Fruit fly (Drosophila melanogaster) whole organism, wandering third instar larva: ENCODE results near the gene 14-3-3epsilon.

Experiments used
- Abd-B ChIP-seq: fragments of >200 bp; optimal IDR thresholded peaks from 2 replicates; lab custom pipeline; 2017; ENCODE audit warnings: missing biosample characterization, missing genetic modification characterization
- CG32264 ChIP-seq: fragments of 200-800 bp; sonication (Bioruptor generic); optimal IDR thresholded peaks from 2 replicates; lab custom pipeline; 2016; ENCODE audit warnings: missing biosample characterization, missing genetic modification characterization
- CG9705 ChIP-seq: fragments of 200-800 bp; sonication (Bioruptor generic); optimal IDR thresholded peaks from 2 replicates; lab custom pipeline; 2018; ENCODE audit warnings: missing biosample characterization, mild to moderate bottlenecking, missing genetic modification characterization
- CrebA ChIP-seq: fragments of 200-800 bp; sonication (Bioruptor generic); optimal IDR thresholded peaks from 2 replicates; lab custom pipeline; 2016; ENCODE audit warnings: missing biosample characterization, mild to moderate bottlenecking, missing genetic modification characterization, borderline replicate concordance
- Dfd ChIP-seq: fragments of >200 bp; optimal IDR thresholded peaks from 2 replicates; lab custom pipeline; 2017; ENCODE audit warnings: missing biosample characterization, missing genetic modification characterization
- Dif ChIP-seq: fragments of 200-275, 200-300 bp; sonication (Bioruptor generic); optimal IDR thresholded peaks from 2 replicates; lab custom pipeline; 2018; ENCODE audit warnings: missing biosample characterization, missing genetic modification characterization; ENCODE audit not compliant: partially characterized antibody
- HLH106 ChIP-seq: fragments of 200-800 bp; optimal IDR thresholded peaks from 3 replicates; lab custom pipeline; 2019; ENCODE audit warnings: missing biosample characterization, mild to moderate bottlenecking, missing genetic modification characterization, moderate library complexity
- Hnf4 ChIP-seq: fragments of 200-800 bp; sonication (Bioruptor generic); optimal IDR thresholded peaks from 2 replicates; lab custom pipeline; 2016; ENCODE audit warnings: missing biosample characterization, mild to moderate bottlenecking, missing genetic modification characterization
- Hr83 ChIP-seq: fragments of 200-300 bp; sonication (Bioruptor generic); optimal IDR thresholded peaks from 2 replicates; lab custom pipeline; 2016; ENCODE audit warnings: missing biosample characterization, mild to moderate bottlenecking, missing genetic modification characterization, moderate library complexity; ENCODE audit not compliant: poor library complexity, severe bottlenecking
- Jra ChIP-seq: sonication (Bioruptor generic); optimal IDR thresholded peaks from 2 replicates; lab custom pipeline; 2016; ENCODE audit warnings: missing biosample characterization, missing genetic modification characterization
- Mio ChIP-seq: sonication (Bioruptor generic); optimal IDR thresholded peaks from 2 replicates; lab custom pipeline; 2016; ENCODE audit warnings: missing biosample characterization, missing genetic modification characterization
- Myc ChIP-seq: fragments of >200 bp; optimal IDR thresholded peaks from 2 replicates; lab custom pipeline; 2017
- N ChIP-seq: fragments of >200 bp; optimal IDR thresholded peaks from 2 replicates; lab custom pipeline; 2018; ENCODE audit warnings: missing biosample characterization, missing external identifiers, missing genetic modification characterization
- OdsH ChIP-seq: fragments of 200-800 bp; sonication (Bioruptor generic); optimal IDR thresholded peaks from 2 replicates; lab custom pipeline; 2016; ENCODE audit warnings: missing biosample characterization, mild to moderate bottlenecking, missing genetic modification characterization
- Rel ChIP-seq, 2 experiments: fragments of 200-800 bp; sonication (Bioruptor generic) in 1 of 2; optimal IDR thresholded peaks; 2 replicates in 1 of 2; 3 replicates in 1 of 2; lab custom pipeline; 2016 to 2019; ENCODE audit warnings: mild to moderate bottlenecking in 2 of 2, missing biosample characterization in 2 of 2, missing genetic modification characterization in 2 of 2, moderate library complexity in 1 of 2
- Sp1 ChIP-seq: fragments of 200-800 bp; sonication (Bioruptor generic); optimal IDR thresholded peaks from 3 replicates; lab custom pipeline; 2019; ENCODE audit warnings: missing biosample characterization, mild to moderate bottlenecking, missing genetic modification characterization, moderate library complexity
- Vsx2 ChIP-seq: fragments of 200-300, 225-300 bp; sonication (Bioruptor generic); optimal IDR thresholded peaks from 2 replicates; lab custom pipeline; 2018; ENCODE audit warnings: missing biosample characterization, missing genetic modification characterization; ENCODE audit not compliant: partially characterized antibody
- brk ChIP-seq: fragments of 200-800 bp; sonication (Bioruptor generic); optimal IDR thresholded peaks from 2 replicates; lab custom pipeline; 2016; ENCODE audit warnings: missing biosample characterization, mild to moderate bottlenecking, missing genetic modification characterization
- dl ChIP-seq, 2 experiments: fragments of 175-275, 200-275 bp in 1 of 2; fragments of 200-275 bp in 1 of 2; sonication (Bioruptor generic); optimal IDR thresholded peaks; lab custom pipeline; 2018; ENCODE audit warnings: mild to moderate bottlenecking in 2 of 2, missing biosample characterization in 2 of 2, missing genetic modification characterization in 2 of 2, moderate library complexity in 2 of 2; ENCODE audit not compliant: partially characterized antibody in 2 of 2, insufficient read depth in 1 of 2
- dmrt93B ChIP-seq: fragments of 200-800 bp; sonication (Bioruptor generic); optimal IDR thresholded peaks from 2 replicates; lab custom pipeline; 2018; ENCODE audit warnings: missing biosample characterization, mild to moderate bottlenecking, missing genetic modification characterization
- dsf ChIP-seq: sonication (Bioruptor generic); optimal IDR thresholded peaks from 2 replicates; lab custom pipeline; 2016; ENCODE audit warnings: missing biosample characterization, missing genetic modification characterization, borderline replicate concordance
- ey ChIP-seq: fragments of 200-800 bp; sonication (Bioruptor generic); optimal IDR thresholded peaks from 2 replicates; lab custom pipeline; 2016; ENCODE audit warnings: missing biosample characterization, missing genetic modification characterization
- foxo ChIP-seq, 2 experiments: fragments of 200-800 bp; sonication (Bioruptor generic); optimal IDR thresholded peaks; 2 replicates in 1 of 2; 3 replicates in 1 of 2; lab custom pipeline; 2016 to 2017; ENCODE audit warnings: missing biosample characterization in 2 of 2, missing genetic modification characterization in 2 of 2
- fru ChIP-seq: fragments of 200-800 bp; sonication (Bioruptor generic); optimal IDR thresholded peaks from 3 replicates; lab custom pipeline; 2016; ENCODE audit warnings: missing biosample characterization, mild to moderate bottlenecking, missing genetic modification characterization
- h ChIP-seq: fragments of 200-800 bp; sonication (Bioruptor generic); optimal IDR thresholded peaks from 3 replicates; lab custom pipeline; 2016; ENCODE audit warnings: missing biosample characterization, mild to moderate bottlenecking, missing genetic modification characterization
- jim ChIP-seq: fragments of 175-275, 200-325 bp; sonication (Bioruptor generic); optimal IDR thresholded peaks from 2 replicates; lab custom pipeline; 2016; ENCODE audit warnings: missing biosample characterization, mild to moderate bottlenecking, missing genetic modification characterization
- pan ChIP-seq: fragments of >200 bp; optimal IDR thresholded peaks from 2 replicates; lab custom pipeline; 2017
- psq ChIP-seq: fragments of 200-800 bp; sonication (Bioruptor generic); optimal IDR thresholded peaks from 3 replicates; lab custom pipeline; 2017; ENCODE audit warnings: missing biosample characterization, mild to moderate bottlenecking, missing genetic modification characterization, moderate library complexity
- rgr ChIP-seq: fragments of 200-800 bp; sonication (Bioruptor generic); optimal IDR thresholded peaks from 3 replicates; lab custom pipeline; 2016; ENCODE audit warnings: missing biosample characterization, mild to moderate bottlenecking, missing genetic modification characterization
- sage ChIP-seq: fragments of 200-800 bp; sonication (Bioruptor generic); optimal IDR thresholded peaks from 2 replicates; lab custom pipeline; 2016; ENCODE audit warnings: missing biosample characterization, mild to moderate bottlenecking, missing genetic modification characterization
- sv ChIP-seq: fragments of 200-800 bp; sonication (Bioruptor generic); optimal IDR thresholded peaks from 3 replicates; lab custom pipeline; 2016; ENCODE audit warnings: missing biosample characterization, missing genetic modification characterization
- tai ChIP-seq: sonication (Bioruptor generic); optimal IDR thresholded peaks from 2 replicates; lab custom pipeline; 2016; ENCODE audit warnings: missing biosample characterization, missing genetic modification characterization
- woc ChIP-seq: sonication (Bioruptor generic); optimal IDR thresholded peaks from 2 replicates; lab custom pipeline; 2016; ENCODE audit warnings: missing biosample characterization, mild to moderate bottlenecking, missing genetic modification characterization

14-3-3epsilon gene

dm6 chr3R:18220211-18220749 lies 22.1 kb upstream of the 14-3-3epsilon start, which contains the start of the genes CG7988 and CG7183 (continued):
- no peak for TF ChIP-seq N
- TF ChIP-seq Rel (GFP tag; optimal IDR thresholded peaks at IDR 0.05; lab: Kevin White, UChicago): no peak
- peak; percentile 81 for TF ChIP-seq Rel (tag; optimal IDR thresholded peaks at IDR 0.05; lab: Kevin White, UChicago)
- no peak for TF ChIP-seq Dfd (GFP tag; lab: Kevin White, UChicago)
- no peak for TF ChIP-seq Vsx2 (GFP tag; lab: Kevin White, UChicago)
- no peak for TF ChIP-seq Dif
- TF ChIP-seq, all 38 proteins: peak for 22

dm6 chr3R:18223434-18223833 lies 18.9 kb upstream of the 14-3-3epsilon start, which contains the start of the genes mTerf5 and Non3:
Gene mTerf5 (minus strand): TSS chr3R:18223682.
Gene Non3 (plus strand): TSS chr3R:18223722.
- TF ChIP-seq Hnf4 (GFP tag; lab: Kevin White, UChicago) (peak; percentile 65), foxo (GFP tag; optimal IDR thresholded peaks at IDR 0.05; lab: Kevin White, UChicago) (peak in 1 of 2 experiments; percentile 67), HLH106 (tag; lab: Kevin White, UChicago) (peak; percentile 73), Rel (GFP tag; optimal IDR thresholded peaks at IDR 0.05; lab: Kevin White, UChicago) (no peak), Rel (tag; optimal IDR thresholded peaks at IDR 0.05; lab: Kevin White, UChicago) (peak; percentile 57), Mio (GFP tag; lab: Kevin White, UChicago) (no peak), CrebA (no peak), OdsH (GFP tag; lab: Kevin White, UChicago) (peak; percentile 52), pan (lab: Kevin White, UChicago) (no peak), fru (GFP tag; lab: Kevin White, UChicago) (peak; percentile 36), dl (GFP tag; optimal IDR thresholded peaks at IDR 0.05; lab: Kevin White, UChicago; ENCODE audit: insufficient read depth in 1 of 2, partially characterized antibody in 2 of 2) (no peak), sv (peak; percentile 9), h (peak; percentile 37), N (no peak), Sp1 (GFP tag; lab: Kevin White, UChicago) (peak; percentile 67), CG9705 (GFP tag; lab: Kevin White, UChicago) (peak; percentile 23), woc (GFP tag; lab: Kevin White, UChicago) (peak; percentile 21), Jra (GFP tag; lab: Kevin White, UChicago) (peak; percentile 6), rgr (GFP tag; lab: Kevin White, UChicago) (peak; percentile 64), dsf (GFP tag; lab: Kevin White, UChicago) (peak; percentile 29), Hr83 (peak; percentile 21), ey (peak; percentile 14), Myc (lab: Kevin White, UChicago) (peak; percentile 26), psq (GFP tag; lab: Kevin White, UChicago) (peak; percentile 64)

- TF ChIP-seq Abd-B (GFP tag; lab: Kevin White, UChicago) (no peak), Myc (lab: Kevin White, UChicago) (no peak), ey (no peak), foxo (GFP tag; optimal IDR thresholded peaks at IDR 0.05; lab: Kevin White, UChicago) (peak in 1 of 2 experiments; percentile 15), Dif (peak; percentile 4), Rel (GFP tag; optimal IDR thresholded peaks at IDR 0.05; lab: Kevin White, UChicago) (no peak), Rel (tag; optimal IDR thresholded peaks at IDR 0.05; lab: Kevin White, UChicago) (peak; percentile 95), Sp1 (GFP tag; lab: Kevin White, UChicago) (peak; percentile 13), HLH106 (tag; lab: Kevin White, UChicago) (peak; percentile 10), woc (GFP tag; lab: Kevin White, UChicago) (no peak), dmrt93B (GFP tag; lab: Kevin White, UChicago) (no peak), pan (lab: Kevin White, UChicago) (no peak), Hnf4 (GFP tag; lab: Kevin White, UChicago) (peak; percentile 1), brk (GFP tag; lab: Kevin White, UChicago) (no peak), Hr83 (no peak), rgr (GFP tag; lab: Kevin White, UChicago) (no peak), dsf (GFP tag; lab: Kevin White, UChicago) (peak; percentile 5), h (peak; percentile 34), OdsH (GFP tag; lab: Kevin White, UChicago) (no peak)
These were observed 16.1 kb upstream of the 14-3-3epsilon start, which contains the start of the genes CG7168 and Mdh2 for dm6 chr3R:18226043-18226808. Gene CG7168 (minus strand): TSS chr3R:18226082. Gene Mdh2 (plus strand): TSS chr3R:18226396.

dm6 chr3R:18226809-18227157 lies 15.5 kb upstream of the 14-3-3epsilon start:
- TF ChIP-seq woc (GFP tag; lab: Kevin White, UChicago): no peak
- no peak for TF ChIP-seq dsf (GFP tag; lab: Kevin White, UChicago)
- TF ChIP-seq h: no peak
- no peak for TF ChIP-seq foxo (GFP tag; optimal IDR thresholded peaks at IDR 0.05; lab: Kevin White, UChicago)
- TF ChIP-seq Abd-B (GFP tag; lab: Kevin White, UChicago): no peak
- TF ChIP-seq N: no peak
- TF ChIP-seq Rel (GFP tag; optimal IDR thresholded peaks at IDR 0.05; lab: Kevin White, UChicago): no peak
- no peak for TF ChIP-seq Rel (tag; optimal IDR thresholded peaks at IDR 0.05; lab: Kevin White, UChicago)
- TF ChIP-seq brk (GFP tag; lab: Kevin White, UChicago): no peak
- no peak for TF ChIP-seq Hnf4 (GFP tag; lab: Kevin White, UChicago)
- TF ChIP-seq jim (GFP tag; lab: Kevin White, UChicago): no peak
- TF ChIP-seq sage (GFP tag; lab: Kevin White, UChicago): no peak
- TF ChIP-seq OdsH (GFP tag; lab: Kevin White, UChicago): no peak
- TF ChIP-seq Vsx2 (GFP tag; lab: Kevin White, UChicago): no peak
- TF ChIP-seq Hr83: no peak
- no peak for TF ChIP-seq CG32264 (GFP tag; lab: Kevin White, UChicago)
- TF ChIP-seq Dfd (GFP tag; lab: Kevin White, UChicago): no peak
- TF ChIP-seq tai (GFP tag; lab: Kevin White, UChicago): no peak
- no peak for TF ChIP-seq CrebA
- no peak for TF ChIP-seq rgr (GFP tag; lab: Kevin White, UChicago)
- TF ChIP-seq psq (GFP tag; lab: Kevin White, UChicago): no peak
